Worm (Caenorhabditis elegans) whole organism, L4 larva: ENCODE results near the gene kcnl-4.

Experiments
- D1046.2 ChIP-seq: fragments of 200-800 bp; sonication (Bioruptor generic); IDR thresholded peaks from 2 replicates; pipeline ENCODE4 v1.3.6; 2022; ENCODE audit warnings: missing genetic modification characterization, missing compliant biosample characterization
- F37D6.2 ChIP-seq: sonication (generic microtip); optimal IDR thresholded peaks from 2 replicates; lab custom pipeline; 2016; ENCODE audit warnings: mild to moderate bottlenecking, missing genetic modification characterization, missing compliant biosample characterization
- Y48G9A.11 ChIP-seq: fragments of 200-800 bp; sonication (Bioruptor generic); IDR thresholded peaks from 2 replicates; pipeline ENCODE4 v1.3.6; 2022; ENCODE audit warnings: missing genetic modification reagents, missing genetic modification characterization, missing compliant biosample characterization
- Y75B8A.6 ChIP-seq: fragments of 200-800 bp; sonication (Bioruptor generic); IDR thresholded peaks from 2 replicates; pipeline ENCODE4 v1.3.6; 2022; ENCODE audit warnings: missing genetic modification reagents, missing genetic modification characterization, missing compliant biosample characterization
- aha-1 ChIP-seq: fragments of 150-350 bp; peaks from one replicate; lab custom pipeline; 2014; ENCODE audit warnings: missing biosample characterization, missing genetic modification characterization
- aly-2 ChIP-seq: sonication (generic microtip); optimal IDR thresholded peaks from 2 replicates; lab custom pipeline; 2018; ENCODE audit warnings: missing biosample characterization, missing genetic modification characterization
- attf-4 ChIP-seq: sonication (generic microtip); optimal IDR thresholded peaks from 3 replicates; lab custom pipeline; 2017; ENCODE audit warnings: missing biosample characterization, missing genetic modification characterization
- ceh-28 ChIP-seq: fragments of 150-350 bp; optimal IDR thresholded peaks from 2 replicates; lab custom pipeline; 2014; ENCODE audit warnings: missing biosample characterization, missing genetic modification reagents, missing genetic modification characterization
- ceh-82 ChIP-seq: sonication (generic microtip); optimal IDR thresholded peaks from 2 replicates; lab custom pipeline; 2017; ENCODE audit warnings: missing biosample characterization, missing genetic modification characterization
- daf-12 ChIP-seq: fragments of 150-350 bp; optimal IDR thresholded peaks from 2 replicates; lab custom pipeline; 2014; ENCODE audit warnings: missing biosample characterization, missing genetic modification reagents, missing genetic modification characterization
- egl-27 ChIP-seq: sonication (generic microtip); optimal IDR thresholded peaks from 3 replicates; lab custom pipeline; 2017; ENCODE audit warnings: missing biosample characterization, missing genetic modification reagents, missing genetic modification characterization
- egl-43 ChIP-seq: fragments of 200-800 bp; sonication (Bioruptor generic); IDR thresholded peaks from 2 replicates; pipeline ENCODE4 v1.3.6; 2022; ENCODE audit warnings: missing genetic modification reagents, missing genetic modification characterization, missing compliant biosample characterization
- jun-1 ChIP-seq: fragments of 150-350 bp; optimal IDR thresholded peaks from 2 replicates; lab custom pipeline; 2014; ENCODE audit warnings: missing biosample characterization, missing genetic modification reagents, missing genetic modification characterization
- lin-13 ChIP-seq: fragments of 150-350 bp; optimal IDR thresholded peaks from 2 replicates; lab custom pipeline; 2014; ENCODE audit warnings: missing biosample characterization, missing genetic modification reagents, missing genetic modification characterization
- lin-15B ChIP-seq: fragments of 150-350 bp; sonication (generic microtip); optimal IDR thresholded peaks from 3 replicates; lab custom pipeline; 2014; ENCODE audit warnings: missing biosample characterization, missing genetic modification characterization
- mdl-1 ChIP-seq, 2 experiments: fragments of 150-350 bp in 1 of 2; sonication (generic microtip) in 1 of 2; optimal IDR thresholded peaks; 2 replicates each; lab custom pipeline; 2014 to 2017; ENCODE audit warnings: missing biosample characterization in 2 of 2, missing genetic modification characterization in 2 of 2
- mep-1 ChIP-seq: fragments of 150-350 bp; sonication (generic microtip); optimal IDR thresholded peaks from 3 replicates; lab custom pipeline; 2014; ENCODE audit warnings: missing biosample characterization, missing genetic modification characterization
- mes-2 ChIP-seq: sonication (generic microtip); optimal IDR thresholded peaks from 2 replicates; lab custom pipeline; 2016; ENCODE audit warnings: missing genotype, mild to moderate bottlenecking, missing genetic modification characterization, missing compliant biosample characterization; ENCODE audit not compliant: poor library complexity, severe bottlenecking
- mxl-2 ChIP-seq: fragments of 200-800 bp; sonication (Bioruptor generic); conservative IDR thresholded peaks from 2 replicates; pipeline ENCODE4 v1.3.6; 2022; ENCODE audit warnings: missing genetic modification reagents, missing genetic modification characterization, missing compliant biosample characterization
- nhr-111 ChIP-seq: fragments of 200-800 bp; sonication (Bioruptor generic); optimal IDR thresholded peaks from 2 replicates; lab custom pipeline; 2018; ENCODE audit warnings: mild to moderate bottlenecking, missing genetic modification characterization, missing compliant biosample characterization
- nhr-28 ChIP-seq: fragments of 150-350 bp; optimal IDR thresholded peaks from 2 replicates; lab custom pipeline; 2014; ENCODE audit warnings: missing biosample characterization, missing genetic modification characterization
- nhr-6 ChIP-seq: fragments of 150-350 bp; optimal IDR thresholded peaks from 2 replicates; lab custom pipeline; 2014; ENCODE audit warnings: missing biosample characterization, missing genetic modification characterization
- pha-4 ChIP-seq, 2 experiments: fragments of 150-350 bp in 1 of 2; fragments of 200-800 bp in 1 of 2; sonication (Bioruptor generic) in 1 of 2; IDR thresholded peaks in 1 of 2; optimal IDR thresholded peaks in 1 of 2; 2 replicates each; pipeline versions ENCODE4 v1.3.6 to Lab custom; 2014 to 2022; ENCODE audit warnings: missing genetic modification characterization in 2 of 2, missing genetic modification reagents in 2 of 2, missing biosample characterization in 1 of 2, missing compliant biosample characterization in 1 of 2
- php-3 ChIP-seq: fragments of 200-800 bp; sonication (Bioruptor generic); IDR thresholded peaks from 2 replicates; pipeline ENCODE4 v1.3.6; 2022; ENCODE audit warnings: missing genetic modification reagents, missing genetic modification characterization, missing compliant biosample characterization
- rbr-2 ChIP-seq: sonication (generic microtip); optimal IDR thresholded peaks from 2 replicates; lab custom pipeline; 2016; ENCODE audit warnings: missing genotype, missing genetic modification characterization, missing compliant biosample characterization
- saeg-2 ChIP-seq: fragments of 200-800 bp; sonication (Bioruptor generic); IDR thresholded peaks from 2 replicates; pipeline ENCODE4 v1.3.6; 2022; ENCODE audit warnings: missing genetic modification reagents, missing genetic modification characterization, missing compliant biosample characterization
- sdz-12 ChIP-seq: fragments of 200-800 bp; sonication (Bioruptor generic); optimal IDR thresholded peaks from 2 replicates; lab custom pipeline; 2018; ENCODE audit warnings: mild to moderate bottlenecking, missing genetic modification characterization, missing compliant biosample characterization
- set-16 ChIP-seq: fragments of 200-800 bp; sonication (Bioruptor generic); IDR thresholded peaks from 2 replicates; pipeline ENCODE4 v1.3.6; 2022; ENCODE audit warnings: missing genetic modification reagents, missing genetic modification characterization, missing compliant biosample characterization
- spr-1 ChIP-seq: sonication (generic microtip); optimal IDR thresholded peaks from 2 replicates; lab custom pipeline; 2016; ENCODE audit warnings: mild to moderate bottlenecking, missing genetic modification characterization, missing compliant biosample characterization
- spr-3 ChIP-seq: fragments of 200-800 bp; sonication (Bioruptor generic); optimal IDR thresholded peaks from 2 replicates; lab custom pipeline; 2018; ENCODE audit warnings: mild to moderate bottlenecking, missing genetic modification characterization, missing compliant biosample characterization
- tag-97 ChIP-seq: fragments of 200-800 bp; sonication (Bioruptor generic); IDR thresholded peaks from 2 replicates; pipeline ENCODE4 v1.3.6; 2022; ENCODE audit warnings: missing genetic modification characterization, missing compliant biosample characterization
- tra-1 ChIP-seq: fragments of 200-800 bp; sonication (Bioruptor generic); IDR thresholded peaks from 2 replicates; pipeline ENCODE4 v1.3.6; 2022; ENCODE audit warnings: missing genetic modification reagents, missing genetic modification characterization, missing compliant biosample characterization
- unc-39 ChIP-seq: sonication (generic microtip); optimal IDR thresholded peaks from 2 replicates; lab custom pipeline; 2017; ENCODE audit warnings: missing biosample characterization, missing genetic modification characterization
- unc-62 ChIP-seq, 3 experiments: fragments of 150-350 bp in 1 of 3; sonication (generic microtip); optimal IDR thresholded peaks in 2 of 3; peaks in 1 of 3; 1 replicate in 1 of 3; 2 replicates in 2 of 3; lab custom pipeline; 2014 to 2017; ENCODE audit warnings: missing biosample characterization in 3 of 3, missing genetic modification characterization in 3 of 3, missing genetic modification reagents in 3 of 3, missing genotype in 1 of 3
- zfp-2 ChIP-seq: sonication (generic microtip); optimal IDR thresholded peaks from 2 replicates; lab custom pipeline; 2016; ENCODE audit warnings: mild to moderate bottlenecking, missing genetic modification characterization, missing compliant biosample characterization

Gene kcnl-4

ce11 chrV:14546569-14546968 is 15.7 kb downstream of the kcnl-4 start, which contains the start of gene C53A5.13:
Gene C53A5.13 (plus strand): TSS chrV:14546869.
- TF ChIP-seq F37D6.2 (tag; lab: Kevin White, UChicago) (no peak), Y48G9A.11 (GFP tag; lab: Robert Waterston, UW) (no peak), mdl-1 (tag; optimal IDR thresholded peaks at IDR 0.05; lab: Kevin White, UChicago) (no peak), saeg-2 (GFP tag; lab: Robert Waterston, UW) (no peak), nhr-6 (tag; lab: Kevin White, UChicago) (no peak), egl-43 (GFP tag; lab: Robert Waterston, UW) (no peak), pha-4 (GFP tag; IDR thresholded peaks at IDR 0.05; lab: Robert Waterston, UW) (no peak), pha-4 (tag; optimal IDR thresholded peaks at IDR 0.05; lab: Kevin White, UChicago) (no peak)
- TF ChIP-seq, all 104 proteins: peak for 0

ce11 chrV:14548510-14548909 is 17.6 kb downstream of the kcnl-4 start:
- peak in 1 of 2 experiments; percentile 63 for TF ChIP-seq unc-62 (GFP tag; optimal IDR thresholded peaks at IDR 0.05 in 1 of 2; lab: Kevin White, UChicago)
- no peak for TF ChIP-seq unc-62 (tag; optimal IDR thresholded peaks at IDR 0.05; lab: Kevin White, UChicago)
- peak; percentile 6 for TF ChIP-seq nhr-28 (tag; lab: Kevin White, UChicago)
- TF ChIP-seq spr-1 (tag; lab: Kevin White, UChicago): no peak
- no peak for TF ChIP-seq Y75B8A.6

ce11 chrV:14556187-14556586 is 25.3 kb downstream of the kcnl-4 start, which contains the start of gene srg-47:
Gene srg-47 (minus strand): TSS chrV:14556287.
- TF ChIP-seq nhr-111 (GFP tag; lab: Kevin White, UChicago) (no peak), ceh-82 (tag; lab: Kevin White, UChicago) (no peak), mes-2 (tag; lab: Kevin White, UChicago) (no peak), ceh-28 (tag; lab: Kevin White, UChicago) (no peak), rbr-2 (no peak), mxl-2 (GFP tag; lab: Robert Waterston, UW) (no peak), mep-1 (tag; lab: Kevin White, UChicago) (no peak), jun-1 (tag; lab: Kevin White, UChicago) (no peak), sdz-12 (no peak), spr-3 (no peak), aha-1 (no peak), attf-4 (tag; lab: Kevin White, UChicago) (no peak)

ce11 chrV:14558757-14559156 is 27.8 kb downstream of the kcnl-4 start, which contains the start of gene C53A5.9:
Gene C53A5.9 (minus strand): TSS chrV:14558857.
- TF ChIP-seq unc-39 (tag; lab: Kevin White, UChicago) (no peak), lin-15B (no peak), set-16 (GFP tag; lab: Robert Waterston, UW) (no peak), D1046.2 (GFP tag; lab: Robert Waterston, UW) (no peak), daf-12 (no peak), egl-27 (tag; lab: Kevin White, UChicago) (no peak), aly-2 (tag; lab: Kevin White, UChicago) (no peak), tag-97 (GFP tag; lab: Robert Waterston, UW) (no peak), tra-1 (GFP tag; lab: Robert Waterston, UW) (no peak), rbr-2 (no peak), php-3 (GFP tag; lab: Robert Waterston, UW) (no peak), zfp-2 (tag; lab: Kevin White, UChicago) (no peak), lin-13 (GFP tag; lab: Kevin White, UChicago) (no peak)
- TF ChIP-seq, all 104 proteins: peak for 0
